Worm (Caenorhabditis elegans) whole organism, late embryonic: ENCODE results near the gene C37H5.13.

Source experiments
- C38D4.7 ChIP-seq: fragments of 200-800 bp; sonication (Bioruptor generic); optimal IDR thresholded peaks from 2 replicates; lab custom pipeline; 2018; ENCODE audit warnings: mild to moderate bottlenecking, missing genetic modification characterization, moderate library complexity, missing compliant biosample characterization
- F13H6.1 ChIP-seq: sonication (generic microtip); optimal IDR thresholded peaks from 2 replicates; lab custom pipeline; 2016; ENCODE audit warnings: missing genetic modification characterization, missing compliant biosample characterization
- K02D7.2 ChIP-seq: sonication (generic microtip); optimal IDR thresholded peaks from 2 replicates; lab custom pipeline; 2017; ENCODE audit warnings: mild to moderate bottlenecking, missing genetic modification characterization, missing compliant biosample characterization
- T23F11.4 ChIP-seq: fragments of 200-800 bp; sonication (Bioruptor generic); optimal IDR thresholded peaks from 2 replicates; lab custom pipeline; 2018; ENCODE audit warnings: mild to moderate bottlenecking, missing genetic modification characterization, missing compliant biosample characterization
- ahr-1 ChIP-seq: sonication (generic microtip); optimal IDR thresholded peaks from 2 replicates; lab custom pipeline; 2016; ENCODE audit warnings: missing genetic modification characterization, missing compliant biosample characterization
- ceh-14 ChIP-seq: sonication (generic microtip); optimal IDR thresholded peaks from 2 replicates; lab custom pipeline; 2016; ENCODE audit warnings: missing genotype, missing genetic modification characterization, missing compliant biosample characterization
- ceh-19 ChIP-seq: fragments of 200-800 bp; sonication (Bioruptor generic); optimal IDR thresholded peaks from 2 replicates; lab custom pipeline; 2018; ENCODE audit warnings: mild to moderate bottlenecking, missing genetic modification characterization, missing compliant biosample characterization
- ceh-22 ChIP-seq: sonication (generic microtip); optimal IDR thresholded peaks from 2 replicates; lab custom pipeline; 2017; ENCODE audit warnings: missing biosample characterization, missing genetic modification characterization
- ceh-24 ChIP-seq: sonication (generic microtip); optimal IDR thresholded peaks from 2 replicates; lab custom pipeline; 2016; ENCODE audit warnings: mild to moderate bottlenecking, missing genetic modification characterization, missing compliant biosample characterization
- ceh-30 ChIP-seq: fragments of 150-350 bp; optimal IDR thresholded peaks from 2 replicates; lab custom pipeline; 2014; ENCODE audit warnings: missing biosample characterization, missing genetic modification characterization
- ceh-34 ChIP-seq: sonication (generic microtip); optimal IDR thresholded peaks from 2 replicates; lab custom pipeline; 2016; ENCODE audit warnings: mild to moderate bottlenecking, missing genetic modification characterization, missing compliant biosample characterization
- ceh-48 ChIP-seq: sonication (generic microtip); optimal IDR thresholded peaks from 2 replicates; lab custom pipeline; 2016; ENCODE audit warnings: missing genetic modification characterization, inconsistent platforms, missing compliant biosample characterization
- ceh-6 ChIP-seq: fragments of 200-800 bp; sonication (Bioruptor generic); optimal IDR thresholded peaks from 2 replicates; lab custom pipeline; 2018; ENCODE audit warnings: mild to moderate bottlenecking, missing genetic modification characterization, missing compliant biosample characterization
- ceh-9 ChIP-seq: sonication (generic microtip); optimal IDR thresholded peaks from 2 replicates; lab custom pipeline; 2016; ENCODE audit warnings: mild to moderate bottlenecking, missing genetic modification characterization, inconsistent platforms, missing compliant biosample characterization
- elt-2 ChIP-seq: sonication (generic microtip); optimal IDR thresholded peaks from 2 replicates; lab custom pipeline; 2016; ENCODE audit warnings: missing genetic modification reagents, missing genetic modification characterization, missing compliant biosample characterization
- elt-4 ChIP-seq: sonication (generic microtip); optimal IDR thresholded peaks from 2 replicates; lab custom pipeline; 2016; ENCODE audit warnings: missing genetic modification characterization, missing compliant biosample characterization
- ets-4 ChIP-seq: sonication (generic microtip); optimal IDR thresholded peaks from 2 replicates; lab custom pipeline; 2016; ENCODE audit warnings: missing genetic modification characterization, missing compliant biosample characterization
- fkh-10 ChIP-seq: fragments of 150-350 bp; optimal IDR thresholded peaks from 2 replicates; lab custom pipeline; 2014; ENCODE audit warnings: missing biosample characterization, missing genetic modification reagents, missing genetic modification characterization
- fkh-6 ChIP-seq: sonication (generic microtip); optimal IDR thresholded peaks from 2 replicates; lab custom pipeline; 2016; ENCODE audit warnings: missing genetic modification characterization, missing compliant biosample characterization
- hlh-13 ChIP-seq: fragments of 200-800 bp; sonication (Bioruptor generic); optimal IDR thresholded peaks from 2 replicates; lab custom pipeline; 2018; ENCODE audit warnings: mild to moderate bottlenecking, missing genetic modification characterization, missing compliant biosample characterization
- hlh-30 ChIP-seq: sonication (generic microtip); optimal IDR thresholded peaks from 2 replicates; lab custom pipeline; 2017; ENCODE audit warnings: antibody characterized with exemption, missing genetic modification characterization, missing compliant biosample characterization; ENCODE audit not compliant: insufficient read depth
- hlh-6 ChIP-seq: sonication (generic microtip); optimal IDR thresholded peaks from 2 replicates; lab custom pipeline; 2016; ENCODE audit warnings: missing genotype, missing genetic modification characterization, missing compliant biosample characterization
- hlh-8 ChIP-seq: sonication (generic microtip); optimal IDR thresholded peaks from 2 replicates; lab custom pipeline; 2016; ENCODE audit warnings: missing genotype, missing genetic modification characterization, missing compliant biosample characterization
- lim-6 ChIP-seq: sonication (generic microtip); optimal IDR thresholded peaks from 2 replicates; lab custom pipeline; 2016; ENCODE audit warnings: missing genetic modification characterization, missing compliant biosample characterization
- madf-2 ChIP-seq: sonication (generic microtip); optimal IDR thresholded peaks from 2 replicates; lab custom pipeline; 2017; ENCODE audit warnings: missing genetic modification characterization, missing compliant biosample characterization
- nfya-1 ChIP-seq: sonication (generic microtip); optimal IDR thresholded peaks from 2 replicates; lab custom pipeline; 2017; ENCODE audit warnings: missing genetic modification characterization, mild to moderate bottlenecking, missing compliant biosample characterization, antibody characterized with exemption, moderate library complexity
- nhr-11 ChIP-seq: fragments of 150-350 bp; optimal IDR thresholded peaks from 2 replicates; lab custom pipeline; 2014; ENCODE audit warnings: missing biosample characterization, missing genetic modification characterization
- nhr-232 ChIP-seq: sonication (generic microtip); optimal IDR thresholded peaks from 2 replicates; lab custom pipeline; 2016; ENCODE audit warnings: missing genetic modification characterization, missing compliant biosample characterization
- odd-2 ChIP-seq: sonication (generic microtip); optimal IDR thresholded peaks from 2 replicates; lab custom pipeline; 2017; ENCODE audit warnings: antibody characterized with exemption, mild to moderate bottlenecking, missing genetic modification characterization, missing compliant biosample characterization
- pax-1 ChIP-seq: fragments of 150-350 bp; optimal IDR thresholded peaks from 2 replicates; lab custom pipeline; 2014; ENCODE audit warnings: missing biosample characterization, missing genetic modification characterization
- pha-2 ChIP-seq: sonication (generic microtip); optimal IDR thresholded peaks from 2 replicates; lab custom pipeline; 2017; ENCODE audit warnings: mild to moderate bottlenecking, missing genetic modification characterization, missing compliant biosample characterization
- pha-4 ChIP-seq: fragments of 150-350 bp; optimal IDR thresholded peaks from 2 replicates; lab custom pipeline; 2018; ENCODE audit warnings: missing biosample characterization, missing genetic modification reagents, missing genetic modification characterization
- ref-2 ChIP-seq: sonication (generic microtip); optimal IDR thresholded peaks from 2 replicates; lab custom pipeline; 2016; ENCODE audit warnings: missing genetic modification characterization, missing compliant biosample characterization
- sdc-2 ChIP-seq: sonication (generic microtip); optimal IDR thresholded peaks from 2 replicates; lab custom pipeline; 2016; ENCODE audit warnings: missing genotype, missing genetic modification characterization, missing compliant biosample characterization
- sox-2 ChIP-seq: fragments of 200-800 bp; sonication (Bioruptor generic); IDR thresholded peaks from 2 replicates; pipeline ENCODE4 v1.3.6; 2022; ENCODE audit warnings: missing genetic modification reagents, missing genetic modification characterization, missing compliant biosample characterization
- sox-4 ChIP-seq: sonication (generic microtip); optimal IDR thresholded peaks from 2 replicates; lab custom pipeline; 2017; ENCODE audit warnings: mild to moderate bottlenecking, missing genetic modification characterization, inconsistent platforms, missing compliant biosample characterization
- tbx-7 ChIP-seq: sonication (generic microtip); optimal IDR thresholded peaks from 2 replicates; lab custom pipeline; 2016; ENCODE audit warnings: missing genotype, missing genetic modification characterization, missing compliant biosample characterization
- ttx-3 ChIP-seq: sonication (generic microtip); optimal IDR thresholded peaks from 2 replicates; lab custom pipeline; 2016; ENCODE audit warnings: missing genetic modification reagents, missing genetic modification characterization, missing compliant biosample characterization
- unc-3 ChIP-seq, 2 experiments: fragments of 200-800 bp in 1 of 2; sonication (Bioruptor generic) in 1 of 2; sonication (generic microtip) in 1 of 2; conservative IDR thresholded peaks in 1 of 2; optimal IDR thresholded peaks in 1 of 2; 2 replicates each; pipeline versions ENCODE4 v1.3.6 to Lab custom; 2016 to 2022; ENCODE audit warnings: missing compliant biosample characterization in 2 of 2, missing genetic modification characterization in 2 of 2, missing genetic modification reagents in 1 of 2
- unc-55 ChIP-seq: sonication (generic microtip); optimal IDR thresholded peaks from 2 replicates; lab custom pipeline; 2017; ENCODE audit warnings: missing biosample characterization, missing genetic modification reagents, missing genetic modification characterization
- unc-86 ChIP-seq: sonication (generic microtip); optimal IDR thresholded peaks from 2 replicates; lab custom pipeline; 2016; ENCODE audit warnings: missing genetic modification characterization, missing compliant biosample characterization

The C37H5.13 gene

ce11 chrV:4851969-4852368 is 10.8 kb downstream of the C37H5.13 start:
- TF ChIP-seq ets-4 (tag; lab: Kevin White, UChicago) (no peak), T23F11.4 (no peak), tbx-7 (tag; lab: Kevin White, UChicago) (no peak), fkh-10 (GFP tag; lab: Kevin White, UChicago) (no peak), ahr-1 (tag; lab: Kevin White, UChicago) (no peak), hlh-6 (tag; lab: Kevin White, UChicago) (no peak), madf-2 (tag; lab: Kevin White, UChicago) (no peak), hlh-30 (tag; lab: Kevin White, UChicago) (no peak), ceh-19 (no peak), fkh-6 (tag; lab: Kevin White, UChicago) (no peak), sox-2 (GFP tag; lab: Robert Waterston, UW) (no peak), unc-86 (no peak), pha-2 (tag; lab: Kevin White, UChicago) (no peak), ceh-22 (no peak), sdc-2 (tag; lab: Kevin White, UChicago) (no peak), elt-4 (tag; lab: Kevin White, UChicago) (no peak), hlh-8 (tag; lab: Kevin White, UChicago) (no peak), pax-1 (no peak), sox-4 (tag; lab: Kevin White, UChicago) (no peak)

ce11 chrV:4851138-4851537 is 11.6 kb downstream of the C37H5.13 start, which contains the start of gene nex-4:
nex-4 (plus strand) TSS chrV:4851438.
- TF ChIP-seq ceh-30 (tag; lab: Kevin White, UChicago) (no peak), fkh-10 (GFP tag; lab: Kevin White, UChicago) (no peak), ets-4 (tag; lab: Kevin White, UChicago) (no peak), hlh-30 (tag; lab: Kevin White, UChicago) (no peak), nhr-11 (tag; lab: Kevin White, UChicago) (no peak), F13H6.1 (no peak), ceh-24 (tag; lab: Kevin White, UChicago) (no peak), ceh-48 (tag; lab: Kevin White, UChicago) (no peak), ceh-14 (tag; lab: Kevin White, UChicago) (no peak), sox-2 (GFP tag; lab: Robert Waterston, UW) (no peak), C38D4.7 (GFP tag; lab: Kevin White, UChicago) (no peak), ceh-34 (tag; lab: Kevin White, UChicago) (no peak), nfya-1 (tag; lab: Kevin White, UChicago) (no peak), unc-55 (no peak), pha-4 (tag; lab: Kevin White, UChicago) (no peak), ceh-6 (GFP tag; lab: Kevin White, UChicago) (no peak), elt-2 (tag; lab: Kevin White, UChicago) (no peak), odd-2 (tag; lab: Kevin White, UChicago) (no peak), ceh-19 (no peak), nhr-232 (tag; lab: Kevin White, UChicago) (no peak)

- TF ChIP-seq ceh-34 (tag; lab: Kevin White, UChicago) (no peak), pha-4 (tag; lab: Kevin White, UChicago) (no peak), odd-2 (tag; lab: Kevin White, UChicago) (no peak), ttx-3 (tag; lab: Kevin White, UChicago) (no peak), ceh-9 (tag; lab: Kevin White, UChicago) (no peak), fkh-6 (tag; lab: Kevin White, UChicago) (no peak)
Measured at ce11 chrV:4850446-4850845, 12.3 kb downstream of the C37H5.13 start.

- TF ChIP-seq K02D7.2 (no peak), ceh-14 (tag; lab: Kevin White, UChicago) (no peak), ref-2 (tag; lab: Kevin White, UChicago) (no peak), lim-6 (tag; lab: Kevin White, UChicago) (no peak), hlh-13 (GFP tag; lab: Kevin White, UChicago) (no peak), fkh-10 (GFP tag; lab: Kevin White, UChicago) (no peak), unc-3 (GFP tag; conservative IDR thresholded peaks at IDR 0.05; lab: Robert Waterston, UW) (no peak), unc-3 (tag; optimal IDR thresholded peaks at IDR 0.05; lab: Kevin White, UChicago) (no peak), sdc-2 (tag; lab: Kevin White, UChicago) (no peak), ceh-6 (GFP tag; lab: Kevin White, UChicago) (no peak)
Measured at ce11 chrV:4847424-4847823, 15.3 kb downstream of the C37H5.13 start, which contains the start of gene abhd-5.1. abhd-5.1 (plus strand) TSS chrV:4847653.
